Fruit fly (Drosophila melanogaster) whole organism, prepupa: Measurements from ENCODE around the gene CG14088.

Experiments
- Blimp-1 ChIP-seq: fragments of 200-800 bp; sonication (Bioruptor generic); optimal IDR thresholded peaks from 3 replicates; lab custom pipeline; 2017; ENCODE audit warnings: missing biosample characterization, missing genetic modification characterization, mild to moderate bottlenecking, moderate library complexity, missing genetic modification reagents
- CG10669 ChIP-seq: fragments of 200-800 bp; sonication (Bioruptor generic); optimal IDR thresholded peaks from 3 replicates; lab custom pipeline; 2018; ENCODE audit warnings: missing biosample characterization, mild to moderate bottlenecking, missing genetic modification characterization, moderate library complexity
- CG11294 ChIP-seq: fragments of 200-800 bp; sonication (Bioruptor generic); IDR thresholded peaks from 2 replicates; pipeline ENCODE4 v1.3.6; 2022; ENCODE audit warnings: missing biosample characterization, missing genetic modification characterization
- CG15336 ChIP-seq: fragments of 200-800 bp; sonication (Bioruptor generic); IDR thresholded peaks from 2 replicates; pipeline ENCODE4 v1.3.6; 2022; ENCODE audit warnings: missing biosample characterization, missing genetic modification characterization
- CG1621 ChIP-seq: fragments of 200-800 bp; sonication (Bioruptor generic); optimal IDR thresholded peaks from 3 replicates; lab custom pipeline; 2018; ENCODE audit warnings: missing biosample characterization, mild to moderate bottlenecking, missing genetic modification characterization
- CG16779 ChIP-seq: fragments of 200-800 bp; sonication (Bioruptor generic); optimal IDR thresholded peaks from 3 replicates; lab custom pipeline; 2017; ENCODE audit warnings: missing biosample characterization, mild to moderate bottlenecking, missing genetic modification characterization
- CG31627 ChIP-seq: fragments of 200-800 bp; sonication (Bioruptor generic); optimal IDR thresholded peaks from 3 replicates; lab custom pipeline; 2016; ENCODE audit warnings: missing biosample characterization, missing genetic modification characterization
- CG32006 ChIP-seq: fragments of 200-800 bp; sonication (Bioruptor generic); optimal IDR thresholded peaks from 3 replicates; lab custom pipeline; 2017; ENCODE audit warnings: missing biosample characterization, mild to moderate bottlenecking, missing genetic modification characterization
- CG34406 ChIP-seq: fragments of 200-800 bp; sonication (Bioruptor generic); optimal IDR thresholded peaks from 3 replicates; lab custom pipeline; 2016; ENCODE audit warnings: missing biosample characterization, missing genetic modification characterization
- CG3919 ChIP-seq: fragments of 200-800 bp; sonication (Bioruptor generic); optimal IDR thresholded peaks from 3 replicates; lab custom pipeline; 2016; ENCODE audit warnings: missing biosample characterization, missing genetic modification characterization
- CG4318 ChIP-seq: fragments of 200-800 bp; sonication (Bioruptor generic); optimal IDR thresholded peaks from 3 replicates; lab custom pipeline; 2017; ENCODE audit warnings: missing biosample characterization, mild to moderate bottlenecking, missing genetic modification characterization
- CG6163 ChIP-seq: fragments of 200-800 bp; sonication (Bioruptor generic); IDR thresholded peaks from 3 replicates; pipeline ENCODE4 v1.3.6; 2022; ENCODE audit warnings: missing biosample characterization, missing genetic modification characterization
- CG6792 ChIP-seq: fragments of 200-800 bp; sonication (Bioruptor generic); optimal IDR thresholded peaks from 3 replicates; lab custom pipeline; 2016; ENCODE audit warnings: missing biosample characterization, missing genetic modification characterization
- CG6854 ChIP-seq: fragments of 200-800 bp; sonication (Bioruptor generic); optimal IDR thresholded peaks from 2 replicates; lab custom pipeline; 2017; ENCODE audit warnings: missing biosample characterization, mild to moderate bottlenecking, missing genetic modification characterization
- CG7368 ChIP-seq: fragments of 200-800 bp; sonication (Bioruptor generic); optimal IDR thresholded peaks from 3 replicates; lab custom pipeline; 2016; ENCODE audit warnings: missing biosample characterization, missing genetic modification characterization
- CG8319 ChIP-seq: fragments of 200-800 bp; sonication (Bioruptor generic); optimal IDR thresholded peaks from 3 replicates; lab custom pipeline; 2016; ENCODE audit warnings: missing biosample characterization, missing genetic modification characterization
- CG8632 ChIP-seq: fragments of 200-800 bp; sonication (Bioruptor generic); optimal IDR thresholded peaks from 3 replicates; lab custom pipeline; 2016; ENCODE audit warnings: missing biosample characterization, missing genetic modification characterization
- CG9139 ChIP-seq: fragments of 200-800 bp; sonication (Bioruptor generic); optimal IDR thresholded peaks from 3 replicates; lab custom pipeline; 2017; ENCODE audit warnings: missing biosample characterization, mild to moderate bottlenecking, missing genetic modification characterization
- Eip75B ChIP-seq: fragments of 200-800 bp; sonication (Bioruptor generic); optimal IDR thresholded peaks from 3 replicates; lab custom pipeline; 2016; ENCODE audit warnings: missing biosample characterization, missing genetic modification characterization
- Eip78C ChIP-seq: fragments of 200-800 bp; sonication (Bioruptor generic); peaks from one replicate; lab custom pipeline; 2016; ENCODE audit warnings: missing biosample characterization, missing genetic modification characterization
- Eip93F ChIP-seq: fragments of 200-800 bp; sonication (Bioruptor generic); optimal IDR thresholded peaks from 2 replicates; lab custom pipeline; 2016; ENCODE audit warnings: missing biosample characterization, mild to moderate bottlenecking, missing genetic modification characterization
- Ets21C ChIP-seq: fragments of 200-800 bp; sonication (Bioruptor generic); optimal IDR thresholded peaks from 3 replicates; lab custom pipeline; 2016; ENCODE audit warnings: missing biosample characterization, missing genetic modification characterization
- Gug ChIP-seq: fragments of 200-800 bp; sonication (Bioruptor generic); IDR thresholded peaks from 2 replicates; pipeline ENCODE4 v1.3.6; 2022; ENCODE audit warnings: missing biosample characterization, missing genetic modification characterization
- Hr39 ChIP-seq: fragments of 200-800 bp; sonication (Bioruptor generic); optimal IDR thresholded peaks from 2 replicates; lab custom pipeline; 2016; ENCODE audit warnings: missing biosample characterization, missing genetic modification characterization
- Lpt ChIP-seq: fragments of 200-800 bp; sonication (Bioruptor generic); optimal IDR thresholded peaks from 3 replicates; lab custom pipeline; 2016; ENCODE audit warnings: missing biosample characterization, missing genetic modification characterization
- Met ChIP-seq: fragments of 200-800 bp; sonication (Bioruptor generic); optimal IDR thresholded peaks from 3 replicates; lab custom pipeline; 2016; ENCODE audit warnings: missing biosample characterization, missing genetic modification characterization
- OdsH ChIP-seq: fragments of 200-800 bp; sonication (Bioruptor generic); optimal IDR thresholded peaks from 3 replicates; lab custom pipeline; 2016; ENCODE audit warnings: missing biosample characterization, missing genetic modification characterization
- Sox14 ChIP-seq: fragments of 200-800 bp; sonication (Bioruptor generic); optimal IDR thresholded peaks from 3 replicates; lab custom pipeline; 2016; ENCODE audit warnings: missing biosample characterization, missing genetic modification characterization
- achi ChIP-seq: fragments of 200-800 bp; sonication (Bioruptor generic); optimal IDR thresholded peaks from 3 replicates; lab custom pipeline; 2016; ENCODE audit warnings: missing biosample characterization, missing genetic modification characterization
- acj6 ChIP-seq: fragments of 200-800 bp; sonication (Bioruptor generic); optimal IDR thresholded peaks from 3 replicates; lab custom pipeline; 2016; ENCODE audit warnings: missing biosample characterization, missing genetic modification characterization
- cyc ChIP-seq: fragments of 200-800 bp; sonication (Bioruptor generic); optimal IDR thresholded peaks from 3 replicates; lab custom pipeline; 2016; ENCODE audit warnings: missing biosample characterization, missing genetic modification characterization
- dac ChIP-seq: fragments of 200-800 bp; sonication (Bioruptor generic); optimal IDR thresholded peaks from 2 replicates; lab custom pipeline; 2017; ENCODE audit warnings: missing biosample characterization, mild to moderate bottlenecking, missing genetic modification characterization
- dsx ChIP-seq: fragments of 200-800 bp; optimal IDR thresholded peaks from 3 replicates; lab custom pipeline; 2019; ENCODE audit warnings: missing biosample characterization, mild to moderate bottlenecking, missing genetic modification characterization, moderate library complexity; ENCODE audit not compliant: poor library complexity, severe bottlenecking
- eg ChIP-seq: fragments of 200-800 bp; sonication (Bioruptor generic); IDR thresholded peaks from 3 replicates; pipeline ENCODE4 v1.3.6; 2022; ENCODE audit warnings: missing biosample characterization, missing genetic modification characterization
- fd59A ChIP-seq: fragments of 200-800 bp; sonication (Bioruptor generic); optimal IDR thresholded peaks from 2 replicates; lab custom pipeline; 2017; ENCODE audit warnings: missing biosample characterization, mild to moderate bottlenecking, missing genetic modification characterization, missing genetic modification reagents
- fkh ChIP-seq: fragments of 200-800 bp; sonication (Bioruptor generic); optimal IDR thresholded peaks from 3 replicates; lab custom pipeline; 2017; ENCODE audit warnings: missing biosample characterization, mild to moderate bottlenecking, missing genetic modification characterization, moderate library complexity
- lz ChIP-seq: fragments of 200-800 bp; sonication (Bioruptor generic); optimal IDR thresholded peaks from 3 replicates; lab custom pipeline; 2016; ENCODE audit warnings: missing biosample characterization, missing genetic modification characterization
- net ChIP-seq: fragments of 200-800 bp; sonication (Bioruptor generic); optimal IDR thresholded peaks from 3 replicates; lab custom pipeline; 2016; ENCODE audit warnings: missing biosample characterization, missing genetic modification characterization
- pdm3 ChIP-seq: fragments of 200-800 bp; sonication (Bioruptor generic); optimal IDR thresholded peaks from 3 replicates; lab custom pipeline; 2016; ENCODE audit warnings: missing biosample characterization, missing genetic modification characterization
- svp ChIP-seq: fragments of 200-800 bp; sonication (Bioruptor generic); peaks from one replicate; lab custom pipeline; 2016; ENCODE audit warnings: missing biosample characterization, missing genetic modification characterization
- topi ChIP-seq: fragments of 200-800 bp; sonication (Bioruptor generic); optimal IDR thresholded peaks from 3 replicates; lab custom pipeline; 2016; ENCODE audit warnings: missing biosample characterization, missing genetic modification characterization
- vri ChIP-seq: fragments of 200-800 bp; sonication (Bioruptor generic); optimal IDR thresholded peaks from 3 replicates; lab custom pipeline; 2016; ENCODE audit warnings: missing biosample characterization, mild to moderate bottlenecking, missing genetic modification characterization

The CG14088 gene

dm6 chr3L:19261213-19261612 lies 9.2 kb downstream of the CG14088 start, which contains the start of gene Bet1 (continued):
- TF ChIP-seq CG3919 (GFP tag; lab: Kevin White, UChicago): no peak
- no peak for TF ChIP-seq CG34406 (GFP tag; lab: Kevin White, UChicago)
- TF ChIP-seq CG7368 (GFP tag; lab: Kevin White, UChicago): no peak
- no peak for TF ChIP-seq CG8319
- peak; percentile 3 for TF ChIP-seq CG8632
- TF ChIP-seq CG1621 (tag; lab: Kevin White, UChicago): no peak
- TF ChIP-seq CG32006 (GFP tag; lab: Kevin White, UChicago): peak; percentile 26
- no peak for TF ChIP-seq fkh (GFP tag; lab: Kevin White, UChicago)
- TF ChIP-seq Met (GFP tag; lab: Kevin White, UChicago): no peak

DNA sequence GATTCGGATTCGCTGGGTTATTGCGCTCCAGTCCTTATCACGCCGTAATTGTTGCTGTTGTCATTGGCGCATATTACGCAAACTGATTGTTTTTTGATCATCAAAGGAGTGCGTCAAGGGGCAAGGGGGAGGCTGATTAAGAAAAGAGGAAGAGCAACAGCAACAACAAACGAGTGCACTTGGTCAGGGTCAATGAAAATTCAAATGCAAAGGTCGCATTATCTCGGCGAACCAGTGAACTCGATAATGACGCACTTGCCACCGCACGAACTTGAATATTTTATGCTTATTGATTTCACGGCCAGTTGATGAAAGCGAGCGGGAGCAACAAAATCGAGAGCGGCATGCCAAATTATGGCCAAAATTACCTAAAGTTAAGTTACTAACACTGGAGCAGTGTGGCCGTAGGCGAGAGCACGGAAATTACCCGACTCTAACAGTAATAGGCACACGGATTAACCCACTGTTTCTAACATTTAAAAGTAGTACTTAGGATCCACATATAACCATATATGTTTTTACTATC lies 10.1 kb downstream of the CG14088 start, which contains the start of gene nes:
nes (minus strand) TSS at position 402 of the 526 bp plus-strand sequence.
- peak; percentile 21 for TF ChIP-seq Eip93F (GFP tag; lab: Kevin White, UChicago)
- no peak for TF ChIP-seq CG3919 (GFP tag; lab: Kevin White, UChicago)
- peak; percentile 12 for TF ChIP-seq Hr39
- TF ChIP-seq cyc (GFP tag; lab: Kevin White, UChicago): peak; percentile 22
- peak; percentile 98 for TF ChIP-seq svp (GFP tag; lab: Kevin White, UChicago)
- TF ChIP-seq OdsH (GFP tag; lab: Kevin White, UChicago): no peak
- TF ChIP-seq Eip78C (GFP tag; lab: Kevin White, UChicago): peak; percentile 68
- peak; percentile 53; the same call in 1 of the 3 replicates for TF ChIP-seq CG6163 (GFP tag; lab: Robert Waterston, UW)
- TF ChIP-seq Eip75B: peak; percentile 47
- TF ChIP-seq eg (GFP tag; lab: Robert Waterston, UW): peak; percentile 25; the same call in 1 of the 3 replicates
- peak; percentile 38 for TF ChIP-seq CG31627 (GFP tag; lab: Kevin White, UChicago)
- no peak for TF ChIP-seq dac (GFP tag; lab: Kevin White, UChicago)
- peak; percentile 100 for TF ChIP-seq vri (GFP tag; lab: Kevin White, UChicago)
- TF ChIP-seq CG6854 (GFP tag; lab: Kevin White, UChicago): peak; percentile 54
- no peak for TF ChIP-seq dsx
- TF ChIP-seq Sox14 (GFP tag; lab: Kevin White, UChicago): peak; percentile 16

DNA sequence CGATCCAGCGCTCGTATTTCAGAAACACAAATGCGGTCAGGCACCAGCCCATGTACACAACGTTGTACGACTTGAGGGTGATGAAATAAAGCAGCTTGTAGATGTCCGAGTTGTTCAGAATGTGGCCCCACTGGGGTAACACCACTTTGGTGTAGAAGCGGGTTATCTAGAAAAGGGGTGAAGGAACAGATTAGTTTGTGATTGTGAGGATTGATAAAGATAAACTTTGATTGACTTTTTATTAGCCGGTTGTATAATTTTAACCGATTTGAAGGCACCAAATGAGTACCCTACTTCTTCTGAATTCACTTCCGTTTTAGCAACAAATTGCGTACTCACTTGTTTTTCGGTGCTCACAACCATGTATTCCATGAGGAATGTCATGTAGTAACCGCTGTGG lies 12.2 kb downstream of the CG14088 start:
- TF ChIP-seq OdsH (GFP tag; lab: Kevin White, UChicago) (no peak), achi (GFP tag; lab: Kevin White, UChicago) (no peak), CG1621 (tag; lab: Kevin White, UChicago) (no peak), net (GFP tag; lab: Kevin White, UChicago) (no peak), CG16779 (tag; lab: Kevin White, UChicago) (no peak), fkh (GFP tag; lab: Kevin White, UChicago) (no peak)

DNA sequence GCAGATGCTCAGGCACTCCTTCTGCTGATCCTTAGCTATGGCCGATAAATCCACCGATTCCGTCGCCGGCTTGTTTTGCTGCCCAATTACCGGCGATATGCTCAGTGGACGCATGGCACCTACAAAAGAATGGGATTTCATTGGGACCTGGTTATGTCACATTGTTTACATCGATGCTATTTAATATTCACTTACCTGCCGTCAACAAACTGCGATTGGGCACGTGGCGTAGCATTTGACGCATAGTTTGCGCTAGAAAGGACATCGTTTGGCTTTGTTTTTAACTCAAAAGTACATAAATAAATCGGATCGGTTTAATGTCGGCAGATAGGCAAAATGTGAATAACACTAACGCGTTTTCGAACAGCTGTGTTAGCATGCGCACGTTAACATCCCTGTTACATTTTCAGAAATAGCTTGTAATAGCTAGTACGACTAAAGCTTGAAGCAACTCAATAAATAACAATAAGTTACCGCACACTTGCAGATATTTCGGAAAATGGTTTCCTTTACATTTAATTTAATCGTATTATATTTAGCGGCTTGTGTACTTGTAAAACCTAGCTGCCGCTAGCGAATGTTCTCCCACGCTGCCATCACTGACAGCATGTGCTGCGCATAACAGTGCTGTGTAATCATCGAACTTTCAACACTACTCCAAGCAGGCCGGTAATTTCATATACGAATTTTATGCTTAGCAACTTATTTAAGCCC lies 15.6 kb downstream of the CG14088 start, which contains the start of the genes mRpL21 and rept:
mRpL21 (minus strand) TSS at position 347 of the 714 bp plus-strand sequence.
rept (plus strand) TSS at position 626 of the 714 bp plus-strand sequence.
- TF ChIP-seq CG34406 (GFP tag; lab: Kevin White, UChicago): peak; percentile 46
- TF ChIP-seq CG31627 (GFP tag; lab: Kevin White, UChicago): peak; percentile 57
- TF ChIP-seq Lpt (GFP tag; lab: Kevin White, UChicago): no peak
- peak; percentile 37 for TF ChIP-seq Sox14 (GFP tag; lab: Kevin White, UChicago)
- TF ChIP-seq pdm3 (GFP tag; lab: Kevin White, UChicago): no peak
- peak; percentile 32; the same call in 1 of the 2 replicates for TF ChIP-seq CG15336
- peak; percentile 28 for TF ChIP-seq Ets21C
- TF ChIP-seq vri (GFP tag; lab: Kevin White, UChicago): peak; percentile 79
- peak; percentile 17 for TF ChIP-seq fd59A (GFP tag; lab: Kevin White, UChicago)
- TF ChIP-seq CG10669 (GFP tag; lab: Kevin White, UChicago): peak; percentile 36
- peak; percentile 55 for TF ChIP-seq CG32006 (GFP tag; lab: Kevin White, UChicago)
- peak; percentile 50 for TF ChIP-seq Eip75B
- TF ChIP-seq lz (GFP tag; lab: Kevin White, UChicago): peak; percentile 61
- TF ChIP-seq CG11294 (GFP tag; lab: Robert Waterston, UW): no peak
- peak; percentile 67 for TF ChIP-seq cyc (GFP tag; lab: Kevin White, UChicago)
- TF ChIP-seq Hr39: peak; percentile 57
- TF ChIP-seq Eip78C (GFP tag; lab: Kevin White, UChicago): peak; percentile 85
- peak; percentile 57 for TF ChIP-seq OdsH (GFP tag; lab: Kevin White, UChicago)
- TF ChIP-seq Gug (GFP tag; lab: Robert Waterston, UW): no peak
- TF ChIP-seq acj6 (GFP tag; lab: Kevin White, UChicago): peak; percentile 47
- peak; percentile 49 for TF ChIP-seq fkh (GFP tag; lab: Kevin White, UChicago)
- TF ChIP-seq Blimp-1 (GFP tag; lab: Kevin White, UChicago): peak; percentile 15
- peak; percentile 71 for TF ChIP-seq topi (GFP tag; lab: Kevin White, UChicago)
- TF ChIP-seq CG16779 (tag; lab: Kevin White, UChicago): no peak
- no peak for TF ChIP-seq CG9139 (GFP tag; lab: Kevin White, UChicago)
- no peak for TF ChIP-seq CG4318 (GFP tag; lab: Kevin White, UChicago)
- peak; percentile 57 for TF ChIP-seq CG6792 (GFP tag; lab: Kevin White, UChicago)
